Worm (Caenorhabditis elegans) whole organism, L4/young adult: ENCODE data around the gene H35B03.1.

Source experiments
- W03F9.2 ChIP-seq: fragments of 150-350 bp; optimal IDR thresholded peaks from 2 replicates; lab custom pipeline; 2014; ENCODE audit warnings: missing biosample characterization, missing genetic modification characterization
- dao-5 ChIP-seq: sonication (generic microtip); optimal IDR thresholded peaks from 2 replicates; lab custom pipeline; 2016; ENCODE audit warnings: missing genotype, missing genetic modification characterization, moderate library complexity, missing compliant biosample characterization
- him-1 ChIP-seq: sonication (generic microtip); optimal IDR thresholded peaks from 2 replicates; lab custom pipeline; 2016; ENCODE audit warnings: missing genotype, missing genetic modification reagents, missing genetic modification characterization, missing compliant biosample characterization

Gene H35B03.1

ce11 chrIV:5766804-5767203, 41.4 kb downstream of the H35B03.1 start:
- no peak for TF ChIP-seq dao-5 (tag; lab: Kevin White, UChicago)
- no peak for TF ChIP-seq W03F9.2
- TF ChIP-seq him-1 (tag; lab: Kevin White, UChicago) = no peak

DNA sequence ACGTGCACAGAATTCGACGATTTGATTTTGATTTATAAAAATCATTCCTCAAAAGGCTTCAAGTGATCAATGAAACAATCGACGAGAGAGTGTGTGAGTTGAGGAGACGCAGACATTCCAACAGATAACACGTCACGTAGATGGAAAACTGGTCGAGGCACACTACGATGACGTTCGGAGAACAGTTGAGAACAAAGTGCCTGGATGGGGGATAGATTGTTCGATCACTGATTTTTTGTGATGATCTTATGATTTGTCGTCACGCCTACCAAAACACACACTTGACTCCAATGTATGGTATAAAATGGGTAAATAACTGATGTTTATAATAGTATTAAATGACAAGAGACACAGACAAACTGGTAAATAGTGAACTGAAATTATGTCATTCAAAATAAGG, 52.9 kb downstream of the H35B03.1 start:
- no peak for TF ChIP-seq dao-5 (tag; lab: Kevin White, UChicago)
- TF ChIP-seq W03F9.2 = no peak
- TF ChIP-seq him-1 (tag; lab: Kevin White, UChicago) = no peak
